Fruit fly (Drosophila melanogaster) whole organism, embryonic: ENCODE results near the gene CG10702.

Source experiments
- B-H2 ChIP-seq: fragments of 200-800 bp; sonication (Bioruptor generic); optimal IDR thresholded peaks from 2 replicates; lab custom pipeline; 2018; ENCODE audit warnings: missing biosample characterization, mild to moderate bottlenecking, missing genetic modification characterization
- CG10565 ChIP-seq: fragments of 200-800 bp; sonication (Bioruptor generic); optimal IDR thresholded peaks from 3 replicates; lab custom pipeline; 2016; ENCODE audit warnings: missing biosample characterization, mild to moderate bottlenecking, missing genetic modification characterization
- CG10959 ChIP-seq: fragments of 200-800 bp; sonication (Bioruptor generic); IDR thresholded peaks from 2 replicates; pipeline ENCODE4 v1.3.6; 2022; ENCODE audit warnings: missing biosample characterization, missing genetic modification characterization
- CG12071 ChIP-seq: fragments of 200-800 bp; sonication (Bioruptor generic); optimal IDR thresholded peaks from 3 replicates; lab custom pipeline; 2018; ENCODE audit warnings: missing biosample characterization, mild to moderate bottlenecking, missing genetic modification characterization
- CG14014 ChIP-seq: fragments of 200-800 bp; sonication (Bioruptor generic); IDR thresholded peaks from 2 replicates; pipeline ENCODE4 v1.3.6; 2022; ENCODE audit warnings: missing biosample characterization, missing genetic modification characterization
- CG14667 ChIP-seq: fragments of 200-800 bp; sonication (Bioruptor generic); IDR thresholded peaks from 2 replicates; pipeline ENCODE4 v1.3.6; 2022; ENCODE audit warnings: missing biosample characterization, missing genetic modification characterization
- CG15011 ChIP-seq: fragments of 200-800 bp; sonication (Bioruptor generic); optimal IDR thresholded peaks from 3 replicates; lab custom pipeline; 2018; ENCODE audit warnings: missing biosample characterization, mild to moderate bottlenecking, missing genetic modification characterization
- CG17359 ChIP-seq: fragments of 200-800 bp; sonication (Bioruptor generic); optimal IDR thresholded peaks from 3 replicates; lab custom pipeline; 2018; ENCODE audit warnings: missing biosample characterization, mild to moderate bottlenecking, missing genetic modification characterization, moderate library complexity
- CG2889 ChIP-seq: fragments of 200-800 bp; sonication (Bioruptor generic); IDR thresholded peaks from 3 replicates; pipeline ENCODE4 v1.3.6; 2022; ENCODE audit warnings: missing biosample characterization, missing genetic modification characterization
- CG4282 ChIP-seq: fragments of 200-800 bp; sonication (Bioruptor generic); optimal IDR thresholded peaks from 2 replicates; lab custom pipeline; 2016; ENCODE audit warnings: missing biosample characterization, missing genetic modification characterization
- CG4404 ChIP-seq: fragments of 200-800 bp; sonication (Bioruptor generic); IDR thresholded peaks from 2 replicates; pipeline ENCODE4 v1.3.6; 2022; ENCODE audit warnings: missing biosample characterization, missing genetic modification characterization
- CG5180 ChIP-seq: fragments of 200-800 bp; sonication (Bioruptor generic); optimal IDR thresholded peaks from 3 replicates; lab custom pipeline; 2017; ENCODE audit warnings: missing biosample characterization, missing genetic modification characterization, mild to moderate bottlenecking, moderate library complexity, missing genetic modification reagents
- CG7372 ChIP-seq: fragments of 200-800 bp; sonication (Bioruptor generic); IDR thresholded peaks from 2 replicates; pipeline ENCODE4 v1.3.6; 2022; ENCODE audit warnings: missing biosample characterization, missing genetic modification characterization
- CG7786 ChIP-seq: fragments of 200-800 bp; sonication (Bioruptor generic); optimal IDR thresholded peaks from 2 replicates; lab custom pipeline; 2016; ENCODE audit warnings: missing biosample characterization, missing genetic modification characterization
- CG7963 ChIP-seq: fragments of 200-800 bp; sonication (Bioruptor generic); IDR thresholded peaks from 3 replicates; pipeline ENCODE4 v1.3.6; 2022; ENCODE audit warnings: missing biosample characterization, missing genetic modification characterization; ENCODE audit not compliant: partially characterized antibody
- CG9797 ChIP-seq: fragments of 200-800 bp; sonication (Bioruptor generic); optimal IDR thresholded peaks from 3 replicates; lab custom pipeline; 2018; ENCODE audit warnings: missing biosample characterization, mild to moderate bottlenecking, missing genetic modification characterization
- D19A ChIP-seq: fragments of 200-800 bp; optimal IDR thresholded peaks from 3 replicates; lab custom pipeline; 2019; ENCODE audit warnings: missing biosample characterization, mild to moderate bottlenecking, missing genetic modification characterization, moderate library complexity
- D19B ChIP-seq: fragments of 200-800 bp; sonication (Bioruptor generic); optimal IDR thresholded peaks from 2 replicates; lab custom pipeline; 2017; ENCODE audit warnings: missing biosample characterization, mild to moderate bottlenecking, missing genetic modification characterization
- Dbx ChIP-seq: fragments of 200-800 bp; sonication (Bioruptor generic); IDR thresholded peaks from 3 replicates; pipeline ENCODE4 v1.3.6; 2022; ENCODE audit warnings: missing biosample characterization, missing genetic modification characterization
- E2f1 ChIP-seq: fragments of 200-800 bp; sonication (Bioruptor generic); IDR thresholded peaks from 2 replicates; pipeline ENCODE4 v1.3.6; 2022; ENCODE audit warnings: missing biosample characterization, missing genetic modification characterization
- H15 ChIP-seq: fragments of 200-800 bp; sonication (Bioruptor generic); IDR thresholded peaks from 3 replicates; pipeline ENCODE4 v1.3.6; 2022; ENCODE audit warnings: missing biosample characterization, missing genetic modification characterization
- Max ChIP-seq: fragments of 200-800 bp; sonication (Bioruptor generic); optimal IDR thresholded peaks from 2 replicates; lab custom pipeline; 2016; ENCODE audit warnings: missing biosample characterization, mild to moderate bottlenecking, missing genetic modification characterization
- Mrtf ChIP-seq: fragments of 200-800 bp; sonication (Bioruptor generic); IDR thresholded peaks from 3 replicates; pipeline ENCODE4 v1.3.6; 2022; ENCODE audit warnings: missing biosample characterization, missing genetic modification characterization
- Nf-YA ChIP-seq: fragments of 200-800 bp; sonication (Bioruptor generic); IDR thresholded peaks from 2 replicates; pipeline ENCODE4 v1.3.6; 2022; ENCODE audit warnings: missing biosample characterization, missing genetic modification characterization
- NfI ChIP-seq: fragments of 200-800 bp; sonication (Bioruptor generic); optimal IDR thresholded peaks from 3 replicates; lab custom pipeline; 2018; ENCODE audit warnings: missing biosample characterization, mild to moderate bottlenecking, missing genetic modification characterization, moderate library complexity
- Pdp1 ChIP-seq, 2 experiments: fragments of 200-800 bp; sonication (Bioruptor generic); optimal IDR thresholded peaks; 3 replicates each; lab custom pipeline; 2016; ENCODE audit warnings: missing biosample characterization in 2 of 2, missing genetic modification characterization in 2 of 2, mild to moderate bottlenecking in 1 of 2, moderate library complexity in 1 of 2
- Side ChIP-seq: fragments of 200-800 bp; sonication (Bioruptor generic); optimal IDR thresholded peaks from 2 replicates; lab custom pipeline; 2016; ENCODE audit warnings: missing biosample characterization, missing genetic modification characterization
- Sry-β ChIP-seq: fragments of 200-800 bp; sonication (Bioruptor generic); optimal IDR thresholded peaks from 2 replicates; lab custom pipeline; 2018; ENCODE audit warnings: missing biosample characterization, mild to moderate bottlenecking, missing genetic modification characterization, moderate library complexity
- TFAM ChIP-seq: fragments of 200-800 bp; sonication (Bioruptor generic); optimal IDR thresholded peaks from 2 replicates; lab custom pipeline; 2017; ENCODE audit warnings: missing biosample characterization, missing genetic modification characterization, inconsistent platforms
- ab ChIP-seq: fragments of 200-800 bp; sonication (Bioruptor generic); optimal IDR thresholded peaks from 2 replicates; lab custom pipeline; 2016; ENCODE audit warnings: missing biosample characterization, missing genetic modification characterization
- abd-A ChIP-seq: fragments of 200-800 bp; sonication (Bioruptor generic); optimal IDR thresholded peaks from 3 replicates; lab custom pipeline; 2019; ENCODE audit warnings: missing biosample characterization, mild to moderate bottlenecking, missing genetic modification characterization, moderate library complexity
- bbx ChIP-seq: fragments of 200-800 bp; sonication (Bioruptor generic); IDR thresholded peaks from 2 replicates; pipeline ENCODE4 v1.3.6; 2022; ENCODE audit warnings: missing biosample characterization, missing genetic modification characterization; ENCODE audit not compliant: partially characterized antibody
- bcd ChIP-seq: fragments of 200-800 bp; sonication (Bioruptor generic); optimal IDR thresholded peaks from 2 replicates; lab custom pipeline; 2017; ENCODE audit warnings: missing biosample characterization, mild to moderate bottlenecking, missing genetic modification characterization
- cwo ChIP-seq: fragments of 200-800 bp; sonication (Bioruptor generic); optimal IDR thresholded peaks from 3 replicates; lab custom pipeline; 2017; ENCODE audit warnings: missing biosample characterization, missing genetic modification characterization, mild to moderate bottlenecking, moderate library complexity, missing genetic modification reagents
- eyg ChIP-seq: fragments of 200-800 bp; sonication (Bioruptor generic); optimal IDR thresholded peaks from 3 replicates; lab custom pipeline; 2016; ENCODE audit warnings: missing biosample characterization, missing genetic modification characterization
- gem ChIP-seq: fragments of 200-800 bp; sonication (Bioruptor generic); optimal IDR thresholded peaks from 2 replicates; lab custom pipeline; 2019; ENCODE audit warnings: missing biosample characterization, mild to moderate bottlenecking, missing genetic modification characterization, moderate library complexity
- gsb ChIP-seq: fragments of 200-800 bp; sonication (Bioruptor generic); IDR thresholded peaks from 2 replicates; pipeline ENCODE4 v1.3.6; 2022; ENCODE audit warnings: missing biosample characterization, missing genetic modification characterization
- lmd ChIP-seq: fragments of 200-800 bp; sonication (Bioruptor generic); IDR thresholded peaks from 2 replicates; pipeline ENCODE4 v1.3.6; 2022; ENCODE audit warnings: missing biosample characterization, missing genetic modification characterization
- mam ChIP-seq: fragments of 200-800 bp; sonication (Bioruptor generic); optimal IDR thresholded peaks from 3 replicates; lab custom pipeline; 2016; ENCODE audit warnings: missing biosample characterization, missing genetic modification characterization
- nerfin-1 ChIP-seq: fragments of 200-800 bp; sonication (Bioruptor generic); optimal IDR thresholded peaks from 3 replicates; lab custom pipeline; 2019; ENCODE audit warnings: missing biosample characterization, mild to moderate bottlenecking, missing genetic modification characterization, moderate library complexity
- odd ChIP-seq: fragments of 200-800 bp; sonication (Bioruptor generic); optimal IDR thresholded peaks from 2 replicates; lab custom pipeline; 2017; ENCODE audit warnings: missing biosample characterization, mild to moderate bottlenecking, missing genetic modification characterization
- onecut ChIP-seq: fragments of 200-800 bp; sonication (Bioruptor generic); IDR thresholded peaks from 2 replicates; pipeline ENCODE4 v1.3.6; 2022; ENCODE audit warnings: missing biosample characterization, missing genetic modification characterization
- pfk ChIP-seq: fragments of 200-800 bp; sonication (Bioruptor generic); optimal IDR thresholded peaks from 2 replicates; lab custom pipeline; 2018; ENCODE audit warnings: missing biosample characterization, mild to moderate bottlenecking, missing genetic modification characterization, moderate library complexity
- pum ChIP-seq: fragments of 200-800 bp; sonication (Bioruptor generic); optimal IDR thresholded peaks from 2 replicates; lab custom pipeline; 2016; ENCODE audit warnings: missing biosample characterization, missing genetic modification characterization
- seq ChIP-seq: fragments of 200-800 bp; sonication (Bioruptor generic); IDR thresholded peaks from 2 replicates; pipeline ENCODE4 v1.3.6; 2022; ENCODE audit warnings: missing biosample characterization, missing genetic modification characterization
- sima ChIP-seq: fragments of 200-800 bp; sonication (Bioruptor generic); optimal IDR thresholded peaks from 2 replicates; lab custom pipeline; 2016; ENCODE audit warnings: missing biosample characterization, missing genetic modification characterization
- slou ChIP-seq: fragments of 200-800 bp; sonication (Bioruptor generic); optimal IDR thresholded peaks from 3 replicates; lab custom pipeline; 2016; ENCODE audit warnings: missing biosample characterization, missing genetic modification characterization
- sna ChIP-seq: fragments of 200-800 bp; sonication (Bioruptor generic); IDR thresholded peaks from 2 replicates; pipeline ENCODE4 v1.3.6; 2022; ENCODE audit warnings: missing biosample characterization, missing genetic modification characterization; ENCODE audit not compliant: partially characterized antibody
- tap ChIP-seq: fragments of 200-800 bp; optimal IDR thresholded peaks from 3 replicates; lab custom pipeline; 2019; ENCODE audit warnings: missing biosample characterization, mild to moderate bottlenecking, missing genetic modification characterization, moderate library complexity

CG10702 gene

DNA sequence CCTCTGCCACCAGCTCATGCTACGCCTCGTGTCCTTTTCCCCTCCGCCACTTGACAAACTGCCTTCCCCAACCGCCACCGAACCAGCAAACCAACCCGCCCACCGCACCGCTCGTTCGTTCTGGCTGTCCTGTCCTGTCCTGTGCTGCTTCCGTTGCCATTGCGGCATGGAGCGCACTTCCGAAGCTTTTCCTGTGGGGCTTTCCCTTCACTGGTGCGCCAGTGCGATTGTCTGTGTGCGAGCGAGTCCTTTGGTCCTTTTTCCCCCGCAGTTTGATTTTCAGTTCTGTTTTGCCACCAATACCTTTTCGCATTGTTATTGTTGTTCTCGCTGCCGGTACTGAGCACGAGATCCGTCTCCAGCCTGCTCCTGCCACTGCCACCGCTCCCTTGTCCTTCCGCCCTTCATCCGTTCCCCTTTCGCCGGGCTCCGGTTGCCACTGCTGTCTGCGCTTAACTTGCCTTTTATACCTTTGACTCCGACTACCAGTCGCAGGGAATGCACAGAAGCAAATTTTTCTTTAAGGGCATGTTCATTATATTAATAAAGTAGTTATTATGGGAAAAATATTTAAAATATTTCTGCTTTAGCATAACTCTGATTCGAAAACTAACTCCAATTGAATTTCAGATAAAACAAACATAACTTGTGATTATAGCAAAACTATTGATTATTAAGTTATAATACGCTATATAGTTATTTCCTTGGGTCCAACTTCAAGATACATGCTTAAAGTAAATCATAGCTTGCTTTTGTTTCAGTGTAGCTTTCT lies 45.5 kb downstream of the CG10702 start (continued):
- TF ChIP-seq D19A (tag; lab: Kevin White, UChicago) (peak; percentile 83), CG4404 (GFP tag; lab: Robert Waterston, UW) (no peak; the same call in 1 of the 2 replicates), CG7372 (GFP tag; lab: Robert Waterston, UW) (peak; percentile 10; the same call in 1 of the 2 replicates), TFAM (GFP tag; lab: Kevin White, UChicago) (no peak), bbx (GFP tag; lab: Robert Waterston, UW) (no peak), CG2889 (no peak), CG5180 (peak; percentile 58), CG17359 (tag; lab: Kevin White, UChicago) (peak; percentile 72), ab (GFP tag; lab: Kevin White, UChicago) (no peak), nerfin-1 (tag; lab: Kevin White, UChicago) (peak; percentile 63), CG12071 (peak; percentile 25), Side (GFP tag; lab: Kevin White, UChicago) (no peak), tap (tag; lab: Kevin White, UChicago) (peak; percentile 74), E2f1 (GFP tag; lab: Robert Waterston, UW) (peak; percentile 7; the same call in 1 of the 2 replicates), B-H2 (GFP tag; lab: Kevin White, UChicago) (peak; percentile 67), CG10959 (GFP tag; lab: Robert Waterston, UW) (no peak), Mrtf (GFP tag; lab: Robert Waterston, UW) (no peak), CG10565 (GFP tag; lab: Kevin White, UChicago) (no peak), CG7963 (GFP tag; lab: Robert Waterston, UW) (no peak), H15 (GFP tag; lab: Robert Waterston, UW) (no peak), cwo (GFP tag; lab: Kevin White, UChicago) (peak; percentile 73), CG14667 (GFP tag; lab: Robert Waterston, UW) (peak; percentile 21; the same call in 1 of the 2 replicates), gem (tag; lab: Kevin White, UChicago) (peak; percentile 85), odd (GFP tag; lab: Kevin White, UChicago) (peak; percentile 58), Max (GFP tag; lab: Kevin White, UChicago) (peak; percentile 21), CG7786 (GFP tag; lab: Kevin White, UChicago) (no peak), CG4282 (GFP tag; lab: Kevin White, UChicago) (no peak), lmd (peak; percentile 55), sna (GFP tag; lab: Robert Waterston, UW) (no peak), slou (GFP tag; lab: Kevin White, UChicago) (peak; percentile 56), sima (no peak), Pdp1 (GFP tag; optimal IDR thresholded peaks at IDR 0.05; lab: Kevin White, UChicago) (peak in 1 of 2 experiments; percentile 35), Sry-β (GFP tag; lab: Kevin White, UChicago) (no peak), eyg (no peak), bcd (GFP tag; lab: Kevin White, UChicago) (peak; percentile 66), CG15011 (GFP tag; lab: Kevin White, UChicago) (peak; percentile 48), CG9797 (GFP tag; lab: Kevin White, UChicago) (no peak), NfI (peak; percentile 71), abd-A (tag; lab: Kevin White, UChicago) (peak; percentile 90), mam (GFP tag; lab: Kevin White, UChicago) (peak; percentile 51), Dbx (GFP tag; lab: Robert Waterston, UW) (peak; percentile 45; the same call in 1 of the 3 replicates), CG14014 (GFP tag; lab: Robert Waterston, UW) (peak; percentile 58; the same call in 1 of the 2 replicates), pfk (GFP tag; lab: Kevin White, UChicago) (no peak), gsb (no peak), onecut (GFP tag; lab: Robert Waterston, UW) (peak; percentile 55), seq (GFP tag; lab: Robert Waterston, UW) (peak; percentile 55; the same call in 1 of the 2 replicates), pum (GFP tag; lab: Kevin White, UChicago) (peak; percentile 17), D19B (peak; percentile 38), Nf-YA (no peak)
